Fruit fly (Drosophila melanogaster): ENCODE results near the gene CG42780.
A peak's percentile ranks its signal among the peaks of the same experiment; 100 is the strongest.

Gene CG42780

dm6 chrX:7293133-7293873, 38.7 kb downstream of the CG42780 start (continued):
- TF ChIP-seq CG10543 (GFP tag; optimal IDR thresholded peaks at IDR 0.05) (peak; percentile 46), gcm2 (GFP tag; optimal IDR thresholded peaks at IDR 0.05) (peak; percentile 22), jumu (GFP tag; optimal IDR thresholded peaks at IDR 0.05) (peak; percentile 78), sima (GFP tag; optimal IDR thresholded peaks at IDR 0.05) (no peak), gsb-n (tag; optimal IDR thresholded peaks at IDR 0.05) (peak; percentile 83), jigr1 (GFP tag; IDR thresholded peaks at IDR 0.05) (peak; percentile 77), trem (tag; optimal IDR thresholded peaks at IDR 0.05) (peak; percentile 79), ato (GFP tag; IDR thresholded peaks at IDR 0.05; ENCODE audit: partially characterized antibody) (no peak), en (GFP tag; optimal IDR thresholded peaks at IDR 0.05) (peak; percentile 84), CG30403 (GFP tag; optimal IDR thresholded peaks at IDR 0.05) (peak; percentile 77), CG6765 (GFP tag; optimal IDR thresholded peaks at IDR 0.05) (no peak), Adf1 (GFP tag; IDR thresholded peaks at IDR 0.05) (no peak), CG6254 (GFP tag; optimal IDR thresholded peaks at IDR 0.05) (peak; percentile 73), YL-1 (GFP tag; optimal IDR thresholded peaks at IDR 0.05) (peak; percentile 6), Side (GFP tag; optimal IDR thresholded peaks at IDR 0.05) (peak; percentile 75), CG8089 (GFP tag; optimal IDR thresholded peaks at IDR 0.05) (peak; percentile 85), Myb (GFP tag; optimal IDR thresholded peaks at IDR 0.05) (peak; percentile 35), CG2202 (tag; optimal IDR thresholded peaks at IDR 0.05) (peak; percentile 83), Ravus (GFP tag; IDR thresholded peaks at IDR 0.05) (peak; percentile 29), al (GFP tag; IDR thresholded peaks at IDR 0.05) (0 out of 2 replicates have a peak, but pooled peaks have one; percentile 11), cwo (GFP tag; optimal IDR thresholded peaks at IDR 0.05) (peak; percentile 11), CG15479 (GFP tag; optimal IDR thresholded peaks at IDR 0.05) (no peak), zen2 (GFP tag; IDR thresholded peaks at IDR 0.05; ENCODE audit: partially characterized antibody) (no peak), Xrp1 (GFP tag; IDR thresholded peaks at IDR 0.05) (peak; percentile 96), fd64A (GFP tag; optimal IDR thresholded peaks at IDR 0.05) (peak; percentile 56), vnd (GFP tag; IDR thresholded peaks at IDR 0.05; ENCODE audit: partially characterized antibody) (no peak), dpn (GFP tag; optimal IDR thresholded peaks at IDR 0.05) (peak; percentile 74 to 82), NK7.1 (GFP tag; optimal IDR thresholded peaks at IDR 0.05) (peak; percentile 83), B-H1 (GFP tag; IDR thresholded peaks at IDR 0.05) (peak; percentile 76), pita (GFP tag; optimal IDR thresholded peaks at IDR 0.05) (no peak), NFAT (GFP tag; IDR thresholded peaks at IDR 0.05) (peak; percentile 34; the same call in 1 of the 2 replicates), p53 (GFP tag; optimal IDR thresholded peaks at IDR 0.05) (peak; percentile 37), Opbp (GFP tag; IDR thresholded peaks at IDR 0.05; ENCODE audit: partially characterized antibody) (no peak), vvl (GFP tag; IDR thresholded peaks at IDR 0.05) (peak; percentile 85), Hr3 (GFP tag; optimal IDR thresholded peaks at IDR 0.05) (peak; percentile 61), ERR (GFP tag; optimal IDR thresholded peaks at IDR 0.05) (peak; percentile 43), schlank (tag; optimal IDR thresholded peaks at IDR 0.05) (no peak), fd102C (GFP tag; optimal IDR thresholded peaks at IDR 0.05) (peak; percentile 64), inv (GFP tag; IDR thresholded peaks at IDR 0.05; ENCODE audit: partially characterized antibody) (no peak), CG3847 (GFP tag; IDR thresholded peaks at IDR 0.05) (peak; percentile 53), CG3281 (GFP tag; optimal IDR thresholded peaks at IDR 0.05) (no peak), Abd-B (GFP tag; optimal IDR thresholded peaks at IDR 0.05) (peak; percentile 86), CG11723 (GFP tag; optimal IDR thresholded peaks at IDR 0.05) (peak; percentile 70), sug (tag; optimal IDR thresholded peaks at IDR 0.05) (peak; percentile 7), Ets65A (GFP tag) (peak; percentile 98), CG11560 (tag; IDR thresholded peaks at IDR 0.05) (peak; percentile 5; the same call in 1 of the 3 replicates), CG18476 (GFP tag; optimal IDR thresholded peaks at IDR 0.05) (peak; percentile 48), Spps (tag; optimal IDR thresholded peaks at IDR 0.05) (peak; percentile 79), pfk (GFP tag; optimal IDR thresholded peaks at IDR 0.05) (no peak)
